Fruit fly (Drosophila melanogaster): ENCODE results near the gene CG32485.
A peak's percentile ranks its signal among the peaks of the same experiment; 100 is the strongest.

The CG32485 gene

dm6 chr3L:3060054-3060979 is 10.2 kb downstream of the CG32485 start (continued):
- TF ChIP-seq CG14860 (GFP tag; IDR thresholded peaks at IDR 0.05; ENCODE audit: partially characterized antibody) (no peak), CG1832 (GFP tag; optimal IDR thresholded peaks at IDR 0.05) (peak; percentile 58), fu2 (GFP tag; optimal IDR thresholded peaks at IDR 0.05) (peak; percentile 99), ase (GFP tag; IDR thresholded peaks at IDR 0.05) (peak; percentile 99), HLH54F (GFP tag; optimal IDR thresholded peaks at IDR 0.05) (peak; percentile 99), CG11560 (tag; IDR thresholded peaks at IDR 0.05) (peak; percentile 93), slbo (GFP tag; IDR thresholded peaks at IDR 0.05) (peak; percentile 100), CG1792 (GFP tag; optimal IDR thresholded peaks at IDR 0.05) (peak; percentile 98), CG42726 (GFP tag; IDR thresholded peaks at IDR 0.05; ENCODE audit: partially characterized antibody) (no peak), CG12071 (GFP tag; optimal IDR thresholded peaks at IDR 0.05) (peak; percentile 98), CG8281 (tag; optimal IDR thresholded peaks at IDR 0.05) (peak; percentile 90), exex (tag; optimal IDR thresholded peaks at IDR 0.05) (peak; percentile 85), CG8290 (GFP tag; optimal IDR thresholded peaks at IDR 0.05) (peak; percentile 94), CG8290 (tag; optimal IDR thresholded peaks at IDR 0.05) (peak; percentile 86 to 100), CG3407 (GFP tag; optimal IDR thresholded peaks at IDR 0.05) (peak; percentile 96), D19A (tag; optimal IDR thresholded peaks at IDR 0.05) (peak; percentile 91), fru (optimal IDR thresholded peaks at IDR 0.05) (no peak), sqz (GFP tag; optimal IDR thresholded peaks at IDR 0.05) (peak; percentile 86), mirr (GFP tag; optimal IDR thresholded peaks at IDR 0.05) (peak; percentile 94), az2 (GFP tag; optimal IDR thresholded peaks at IDR 0.05) (peak; percentile 99), sob (GFP tag; IDR thresholded peaks at IDR 0.05) (peak; percentile 99), CG3838 (GFP tag; optimal IDR thresholded peaks at IDR 0.05) (peak; percentile 95), dm (GFP tag; optimal IDR thresholded peaks at IDR 0.05) (peak; percentile 97), CG5180 (GFP tag; optimal IDR thresholded peaks at IDR 0.05) (peak; percentile 90), eyg (GFP tag; optimal IDR thresholded peaks at IDR 0.05) (peak; percentile 98), knrl (GFP tag; IDR thresholded peaks at IDR 0.05; ENCODE audit: partially characterized antibody) (no peak), onecut (GFP tag; IDR thresholded peaks at IDR 0.05) (peak; percentile 97), Nf-YB (GFP tag; optimal IDR thresholded peaks at IDR 0.05) (peak; percentile 76), NC2α (GFP tag; optimal IDR thresholded peaks at IDR 0.05) (peak; percentile 98), al (GFP tag; IDR thresholded peaks at IDR 0.05) (peak; percentile 99), Dek (tag; optimal IDR thresholded peaks at IDR 0.05) (peak; percentile 97), CG3281 (GFP tag; optimal IDR thresholded peaks at IDR 0.05) (peak; percentile 98), CG8765 (GFP tag; IDR thresholded peaks at IDR 0.05) (peak; percentile 99), z (GFP tag; IDR thresholded peaks at IDR 0.05) (peak; percentile 85), kah (GFP tag; optimal IDR thresholded peaks at IDR 0.05) (peak; percentile 92), jumu (GFP tag; optimal IDR thresholded peaks at IDR 0.05) (peak; percentile 99), cad (GFP tag; optimal IDR thresholded peaks at IDR 0.05) (no peak), Xrp1 (GFP tag; IDR thresholded peaks at IDR 0.05) (peak; percentile 99), pfk (GFP tag; optimal IDR thresholded peaks at IDR 0.05) (peak; percentile 63), CG7786 (GFP tag; optimal IDR thresholded peaks at IDR 0.05) (peak; percentile 99), jing (GFP tag; optimal IDR thresholded peaks at IDR 0.05) (peak; percentile 98), unc-4 (GFP tag; IDR thresholded peaks at IDR 0.05; ENCODE audit: partially characterized antibody) (peak; percentile 31; the same call in 1 of the 2 replicates), CG8359 (GFP tag; optimal IDR thresholded peaks at IDR 0.05; ENCODE audit: borderline replicate concordance) (peak; percentile 93), TFAM (GFP tag; optimal IDR thresholded peaks at IDR 0.05) (peak; percentile 92), CG8089 (GFP tag; optimal IDR thresholded peaks at IDR 0.05) (peak; percentile 98), rib (GFP tag; IDR thresholded peaks at IDR 0.05) (peak; percentile 99), CG6689 (GFP tag; IDR thresholded peaks at IDR 0.05) (peak; percentile 99), zfh2 (GFP tag; optimal IDR thresholded peaks at IDR 0.05) (peak; percentile 99), CG12104 (GFP tag; optimal IDR thresholded peaks at IDR 0.05) (peak; percentile 96), CG11696 (GFP tag; IDR thresholded peaks at IDR 0.05) (peak; percentile 95)

Measured in whole organism, embryonic.